Fruit fly (Drosophila melanogaster): ENCODE data around the gene Idh.

Gene Idh

DNA sequence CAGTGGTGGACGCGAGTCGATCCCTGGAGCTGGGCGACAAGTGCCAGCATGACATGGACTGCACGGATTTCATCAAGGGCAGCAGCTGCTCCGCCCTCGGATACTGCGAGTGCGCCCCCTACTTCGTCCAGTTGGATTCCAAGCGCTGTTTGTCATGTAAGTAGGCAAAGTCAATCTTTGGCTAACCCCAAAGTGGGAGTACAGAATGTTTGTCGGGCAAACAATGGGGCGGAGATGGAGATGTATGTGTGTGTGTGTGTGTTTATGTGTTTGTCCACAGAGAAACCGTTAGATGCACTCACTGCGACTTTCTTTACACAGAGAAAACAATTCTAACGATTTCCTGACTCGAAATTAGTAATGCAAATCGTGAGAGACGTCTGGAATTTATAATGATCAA lies 18.5 kb upstream of the Idh start (continued):
- no peak for TF ChIP-seq MBD-R2 (GFP tag; IDR thresholded peaks at IDR 0.05)
- no peak for TF ChIP-seq ham (GFP tag; IDR thresholded peaks at IDR 0.05)
- no peak for TF ChIP-seq CG43689 (GFP tag; IDR thresholded peaks at IDR 0.05)
- TF ChIP-seq HLH3B (GFP tag; IDR thresholded peaks at IDR 0.05): no peak
- TF ChIP-seq Neu2 (GFP tag; optimal IDR thresholded peaks at IDR 0.05; ENCODE audit: borderline replicate concordance): no peak
- no peak for TF ChIP-seq GATAe (GFP tag; conservative IDR thresholded peaks at IDR 0.05)
- no peak for TF ChIP-seq CG42726 (GFP tag; IDR thresholded peaks at IDR 0.05; ENCODE audit: partially characterized antibody)
- no peak for TF ChIP-seq NC2α (GFP tag; optimal IDR thresholded peaks at IDR 0.05)
- TF ChIP-seq CG6683 (GFP tag; optimal IDR thresholded peaks at IDR 0.05): no peak
- no peak for TF ChIP-seq Elba2 (GFP tag; optimal IDR thresholded peaks at IDR 0.05)
- TF ChIP-seq CG7372 (GFP tag; IDR thresholded peaks at IDR 0.05): no peak
- TF ChIP-seq CG7745 (tag; optimal IDR thresholded peaks at IDR 0.05): no peak
- TF ChIP-seq CG11093 (GFP tag; IDR thresholded peaks at IDR 0.05): no peak
- no peak for TF ChIP-seq CG33213 (GFP tag; optimal IDR thresholded peaks at IDR 0.05)
- TF ChIP-seq CG15601 (tag; optimal IDR thresholded peaks at IDR 0.05): peak; percentile 34
- no peak for TF ChIP-seq HHEX (GFP tag; optimal IDR thresholded peaks at IDR 0.05)
- TF ChIP-seq HmgD (GFP tag; optimal IDR thresholded peaks at IDR 0.05): no peak
- TF ChIP-seq Tbp (GFP tag; optimal IDR thresholded peaks at IDR 0.05): no peak
- no peak for TF ChIP-seq ato (GFP tag; IDR thresholded peaks at IDR 0.05; ENCODE audit: partially characterized antibody)
- no peak for TF ChIP-seq Stat92E (GFP tag; optimal IDR thresholded peaks at IDR 0.05)
- TF ChIP-seq Lim3 (GFP tag; IDR thresholded peaks at IDR 0.05): no peak
- TF ChIP-seq Fer3 (tag; optimal IDR thresholded peaks at IDR 0.05): no peak
- TF ChIP-seq trem (tag; optimal IDR thresholded peaks at IDR 0.05): no peak
- TF ChIP-seq Atf6 (GFP tag; IDR thresholded peaks at IDR 0.05): no peak
- no peak for TF ChIP-seq CG16863 (GFP tag; optimal IDR thresholded peaks at IDR 0.05)
- TF ChIP-seq tap (tag; optimal IDR thresholded peaks at IDR 0.05): no peak
- TF ChIP-seq sqz (GFP tag; optimal IDR thresholded peaks at IDR 0.05): no peak
- no peak for TF ChIP-seq Dbx (GFP tag; IDR thresholded peaks at IDR 0.05)
- TF ChIP-seq Sox102F (GFP tag; optimal IDR thresholded peaks at IDR 0.05): no peak
- TF ChIP-seq CG11696 (GFP tag; IDR thresholded peaks at IDR 0.05): no peak
- TF ChIP-seq CG12071 (GFP tag; optimal IDR thresholded peaks at IDR 0.05): no peak
- no peak for TF ChIP-seq Bteb2 (GFP tag; optimal IDR thresholded peaks at IDR 0.05)
- TF ChIP-seq CG10431 (GFP tag; optimal IDR thresholded peaks at IDR 0.05): peak; percentile 9
- no peak for TF ChIP-seq CG13775 (GFP tag; optimal IDR thresholded peaks at IDR 0.05)
- no peak for TF ChIP-seq CG11398 (GFP tag; optimal IDR thresholded peaks at IDR 0.05)
- no peak for TF ChIP-seq amos (GFP tag; IDR thresholded peaks at IDR 0.05; ENCODE audit: partially characterized antibody)
- no peak for TF ChIP-seq CG6813 (GFP tag; optimal IDR thresholded peaks at IDR 0.05)
- no peak for TF ChIP-seq sima (GFP tag; optimal IDR thresholded peaks at IDR 0.05)
- TF ChIP-seq CG2202 (tag; optimal IDR thresholded peaks at IDR 0.05): peak; percentile 49
- TF ChIP-seq Ets97D (GFP tag; optimal IDR thresholded peaks at IDR 0.05): no peak
- no peak for TF ChIP-seq CG10959 (GFP tag; IDR thresholded peaks at IDR 0.05)
- TF ChIP-seq Atf-2 (GFP tag; optimal IDR thresholded peaks at IDR 0.05): no peak
- no peak for TF ChIP-seq p53 (GFP tag; optimal IDR thresholded peaks at IDR 0.05)
- no peak for TF ChIP-seq pan (optimal IDR thresholded peaks at IDR 0.05)
- no peak for TF ChIP-seq pan (GFP tag; optimal IDR thresholded peaks at IDR 0.05 in 1 of 2, IDR thresholded peaks at IDR 0.05 in 1 of 2)
- TF ChIP-seq CG4617 (GFP tag; optimal IDR thresholded peaks at IDR 0.05; ENCODE audit: borderline replicate concordance): no peak
- TF ChIP-seq phol (tag; optimal IDR thresholded peaks at IDR 0.05): no peak
- no peak for TF ChIP-seq CG3838 (GFP tag; optimal IDR thresholded peaks at IDR 0.05)
- TF ChIP-seq CG11560 (tag; IDR thresholded peaks at IDR 0.05): no peak
- no peak for TF ChIP-seq CG3281 (GFP tag; optimal IDR thresholded peaks at IDR 0.05)
- TF ChIP-seq CG14014 (GFP tag; IDR thresholded peaks at IDR 0.05): no peak
- TF ChIP-seq fd64A (GFP tag; optimal IDR thresholded peaks at IDR 0.05): peak; percentile 55

All from whole organism, embryonic.